Fruit fly (Drosophila melanogaster) whole organism, larva: Measurements from ENCODE around the gene CG34293.

Source experiments
- noc ChIP-seq: fragments of 200-800 bp; sonication (Bioruptor generic); optimal IDR thresholded peaks from 3 replicates; lab custom pipeline; 2019; ENCODE audit warnings: missing biosample characterization, mild to moderate bottlenecking, missing genetic modification characterization, moderate library complexity

CG34293 gene

dm6 chr3R:27186849-27187248 is 21.5 kb upstream of the CG34293 start:
- no peak for TF ChIP-seq noc (tag; lab: Kevin White, UChicago)

- TF ChIP-seq noc (tag; lab: Kevin White, UChicago) = no peak
These were observed 20.7 kb upstream of the CG34293 start for dm6 chr3R:27185933-27186571.

- no peak for TF ChIP-seq noc (tag; lab: Kevin White, UChicago)
These were observed 15.7 kb upstream of the CG34293 start for dm6 chr3R:27181074-27181473.

- TF ChIP-seq noc (tag; lab: Kevin White, UChicago) = no peak
These were observed 13.4 kb upstream of the CG34293 start for dm6 chr3R:27178546-27179375.

dm6 chr3R:27177567-27177966 is 12.2 kb upstream of the CG34293 start:
- TF ChIP-seq noc (tag; lab: Kevin White, UChicago) = no peak

- no peak for TF ChIP-seq noc (tag; lab: Kevin White, UChicago)
These were observed 10.3 kb upstream of the CG34293 start for dm6 chr3R:27175710-27176109.

- TF ChIP-seq noc (tag; lab: Kevin White, UChicago) = no peak
These were observed 5.8 kb upstream of the CG34293 start for dm6 chr3R:27171153-27171552.

dm6 chr3R:27167350-27167749 is 2.0 kb upstream of the CG34293 start:
- TF ChIP-seq noc (tag; lab: Kevin White, UChicago) = no peak

- no peak for TF ChIP-seq noc (tag; lab: Kevin White, UChicago)
These were observed 2.6 kb downstream of the CG34293 start, which contains the start of gene ppk31 for dm6 chr3R:27162824-27163223. Gene ppk31 (plus strand): TSS chr3R:27163124.

- no peak for TF ChIP-seq noc (tag; lab: Kevin White, UChicago)
These were observed 4.5 kb downstream of the CG34293 start, which contains the start of gene CG5909 for dm6 chr3R:27160858-27161257. Gene CG5909 (plus strand): TSS chr3R:27161158.

- no peak for TF ChIP-seq noc (tag; lab: Kevin White, UChicago)
These were observed 5.5 kb downstream of the CG34293 start for dm6 chr3R:27159870-27160269.

- TF ChIP-seq noc (tag; lab: Kevin White, UChicago) = peak; percentile 33
These were observed 7.6 kb downstream of the CG34293 start, which contains the start of gene grass for dm6 chr3R:27157814-27158213. Gene grass (plus strand): TSS chr3R:27157948.

- no peak for TF ChIP-seq noc (tag; lab: Kevin White, UChicago)
These were observed 11.4 kb downstream of the CG34293 start for dm6 chr3R:27154001-27154400.

- peak; percentile 78 for TF ChIP-seq noc (tag; lab: Kevin White, UChicago)
These were observed 12.1 kb downstream of the CG34293 start for dm6 chr3R:27153062-27153878.

- peak; percentile 72 for TF ChIP-seq noc (tag; lab: Kevin White, UChicago)
These were observed 13.0 kb downstream of the CG34293 start for dm6 chr3R:27152129-27152968.
